Worm (Caenorhabditis elegans) whole organism, late embryonic: ENCODE data around the gene ttr-8.

Experiments used
- C38D4.7 ChIP-seq: fragments of 200-800 bp; sonication (Bioruptor generic); optimal IDR thresholded peaks from 2 replicates; lab custom pipeline; 2018; ENCODE audit warnings: mild to moderate bottlenecking, missing genetic modification characterization, moderate library complexity, missing compliant biosample characterization
- F13H6.1 ChIP-seq: sonication (generic microtip); optimal IDR thresholded peaks from 2 replicates; lab custom pipeline; 2016; ENCODE audit warnings: missing genetic modification characterization, missing compliant biosample characterization
- K02D7.2 ChIP-seq: sonication (generic microtip); optimal IDR thresholded peaks from 2 replicates; lab custom pipeline; 2017; ENCODE audit warnings: mild to moderate bottlenecking, missing genetic modification characterization, missing compliant biosample characterization
- K09A11.1 ChIP-seq: sonication (generic microtip); optimal IDR thresholded peaks from 2 replicates; lab custom pipeline; 2017; ENCODE audit warnings: antibody characterized with exemption, mild to moderate bottlenecking, missing genetic modification characterization, missing compliant biosample characterization; ENCODE audit not compliant: insufficient read depth
- Y22D7AL.16 ChIP-seq: sonication (generic microtip); optimal IDR thresholded peaks from 2 replicates; lab custom pipeline; 2016; ENCODE audit warnings: missing genetic modification characterization, missing compliant biosample characterization
- ama-1 ChIP-seq: fragments of 150-350 bp; optimal IDR thresholded peaks from 2 replicates; lab custom pipeline; 2014
- ceh-18 ChIP-seq: sonication (generic microtip); optimal IDR thresholded peaks from 2 replicates; lab custom pipeline; 2016; ENCODE audit warnings: missing genetic modification characterization, missing compliant biosample characterization
- ceh-19 ChIP-seq: fragments of 200-800 bp; sonication (Bioruptor generic); optimal IDR thresholded peaks from 2 replicates; lab custom pipeline; 2018; ENCODE audit warnings: mild to moderate bottlenecking, missing genetic modification characterization, missing compliant biosample characterization
- ceh-22 ChIP-seq: sonication (generic microtip); optimal IDR thresholded peaks from 2 replicates; lab custom pipeline; 2017; ENCODE audit warnings: missing biosample characterization, missing genetic modification characterization
- ceh-24 ChIP-seq: sonication (generic microtip); optimal IDR thresholded peaks from 2 replicates; lab custom pipeline; 2016; ENCODE audit warnings: mild to moderate bottlenecking, missing genetic modification characterization, missing compliant biosample characterization
- ceh-30 ChIP-seq: fragments of 150-350 bp; optimal IDR thresholded peaks from 2 replicates; lab custom pipeline; 2014; ENCODE audit warnings: missing biosample characterization, missing genetic modification characterization
- ceh-31 ChIP-seq: sonication (generic microtip); optimal IDR thresholded peaks from 2 replicates; lab custom pipeline; 2016; ENCODE audit warnings: missing genetic modification characterization, missing compliant biosample characterization
- ceh-45 ChIP-seq: fragments of 200-800 bp; sonication (Bioruptor generic); IDR thresholded peaks from 2 replicates; pipeline ENCODE4 v1.3.6; 2022; ENCODE audit warnings: missing genetic modification reagents, missing genetic modification characterization, missing compliant biosample characterization
- che-1 ChIP-seq: sonication (generic microtip); optimal IDR thresholded peaks from 2 replicates; lab custom pipeline; 2016; ENCODE audit warnings: mild to moderate bottlenecking, missing genetic modification characterization, missing compliant biosample characterization
- dmd-4 ChIP-seq: sonication (generic microtip); optimal IDR thresholded peaks from 2 replicates; lab custom pipeline; 2016; ENCODE audit warnings: borderline replicate concordance, missing genetic modification characterization, missing compliant biosample characterization
- dve-1 ChIP-seq: sonication (generic microtip); optimal IDR thresholded peaks from 2 replicates; lab custom pipeline; 2017; ENCODE audit warnings: antibody characterized with exemption, mild to moderate bottlenecking, missing genetic modification characterization, missing compliant biosample characterization
- ets-4 ChIP-seq: sonication (generic microtip); optimal IDR thresholded peaks from 2 replicates; lab custom pipeline; 2016; ENCODE audit warnings: missing genetic modification characterization, missing compliant biosample characterization
- eyg-1 ChIP-seq: sonication (generic microtip); optimal IDR thresholded peaks from 2 replicates; lab custom pipeline; 2016; ENCODE audit warnings: missing genotype, missing genetic modification characterization, missing compliant biosample characterization
- fax-1 ChIP-seq: sonication (generic microtip); optimal IDR thresholded peaks from 2 replicates; lab custom pipeline; 2016; ENCODE audit warnings: missing genotype, missing genetic modification characterization, missing compliant biosample characterization
- fkh-6 ChIP-seq: sonication (generic microtip); optimal IDR thresholded peaks from 2 replicates; lab custom pipeline; 2016; ENCODE audit warnings: missing genetic modification characterization, missing compliant biosample characterization
- gmeb-2 ChIP-seq: sonication (generic microtip); optimal IDR thresholded peaks from 2 replicates; lab custom pipeline; 2016; ENCODE audit warnings: missing genetic modification characterization, inconsistent platforms, missing compliant biosample characterization
- hlh-13 ChIP-seq: fragments of 200-800 bp; sonication (Bioruptor generic); optimal IDR thresholded peaks from 2 replicates; lab custom pipeline; 2018; ENCODE audit warnings: mild to moderate bottlenecking, missing genetic modification characterization, missing compliant biosample characterization
- hlh-15 ChIP-seq: sonication (generic microtip); optimal IDR thresholded peaks from 2 replicates; lab custom pipeline; 2016; ENCODE audit warnings: missing genetic modification characterization, missing compliant biosample characterization
- hlh-30 ChIP-seq: sonication (generic microtip); optimal IDR thresholded peaks from 2 replicates; lab custom pipeline; 2017; ENCODE audit warnings: antibody characterized with exemption, missing genetic modification characterization, missing compliant biosample characterization; ENCODE audit not compliant: insufficient read depth
- hlh-6 ChIP-seq: sonication (generic microtip); optimal IDR thresholded peaks from 2 replicates; lab custom pipeline; 2016; ENCODE audit warnings: missing genotype, missing genetic modification characterization, missing compliant biosample characterization
- hlh-8 ChIP-seq: sonication (generic microtip); optimal IDR thresholded peaks from 2 replicates; lab custom pipeline; 2016; ENCODE audit warnings: missing genotype, missing genetic modification characterization, missing compliant biosample characterization
- mec-3 ChIP-seq: sonication (generic microtip); optimal IDR thresholded peaks from 2 replicates; lab custom pipeline; 2016; ENCODE audit warnings: borderline replicate concordance, missing genetic modification characterization, missing compliant biosample characterization
- nfya-1 ChIP-seq: sonication (generic microtip); optimal IDR thresholded peaks from 2 replicates; lab custom pipeline; 2017; ENCODE audit warnings: missing genetic modification characterization, mild to moderate bottlenecking, missing compliant biosample characterization, antibody characterized with exemption, moderate library complexity
- npax-4 ChIP-seq: sonication (generic microtip); optimal IDR thresholded peaks from 2 replicates; lab custom pipeline; 2016; ENCODE audit warnings: missing genetic modification characterization, missing compliant biosample characterization
- odd-2 ChIP-seq: sonication (generic microtip); optimal IDR thresholded peaks from 2 replicates; lab custom pipeline; 2017; ENCODE audit warnings: antibody characterized with exemption, mild to moderate bottlenecking, missing genetic modification characterization, missing compliant biosample characterization
- pat-9 ChIP-seq: fragments of 200-800 bp; sonication (Bioruptor generic); optimal IDR thresholded peaks from 2 replicates; lab custom pipeline; 2018; ENCODE audit warnings: mild to moderate bottlenecking, missing genetic modification characterization, moderate library complexity, missing compliant biosample characterization
- pax-1 ChIP-seq: fragments of 150-350 bp; optimal IDR thresholded peaks from 2 replicates; lab custom pipeline; 2014; ENCODE audit warnings: missing biosample characterization, missing genetic modification characterization
- pqm-1 ChIP-seq: sonication (generic microtip); optimal IDR thresholded peaks from 2 replicates; lab custom pipeline; 2016; ENCODE audit warnings: missing genetic modification characterization, missing compliant biosample characterization
- rnt-1 ChIP-seq: sonication (generic microtip); optimal IDR thresholded peaks from 2 replicates; lab custom pipeline; 2016; ENCODE audit warnings: missing genetic modification characterization, missing compliant biosample characterization
- sdc-2 ChIP-seq: sonication (generic microtip); optimal IDR thresholded peaks from 2 replicates; lab custom pipeline; 2016; ENCODE audit warnings: missing genotype, missing genetic modification characterization, missing compliant biosample characterization
- sox-2 ChIP-seq: fragments of 200-800 bp; sonication (Bioruptor generic); IDR thresholded peaks from 2 replicates; pipeline ENCODE4 v1.3.6; 2022; ENCODE audit warnings: missing genetic modification reagents, missing genetic modification characterization, missing compliant biosample characterization
- sox-4 ChIP-seq: sonication (generic microtip); optimal IDR thresholded peaks from 2 replicates; lab custom pipeline; 2017; ENCODE audit warnings: mild to moderate bottlenecking, missing genetic modification characterization, inconsistent platforms, missing compliant biosample characterization
- tbx-2 ChIP-seq: sonication (generic microtip); optimal IDR thresholded peaks from 2 replicates; lab custom pipeline; 2016; ENCODE audit warnings: missing genetic modification characterization, missing compliant biosample characterization
- unc-42 ChIP-seq: sonication (generic microtip); optimal IDR thresholded peaks from 2 replicates; lab custom pipeline; 2016; ENCODE audit warnings: missing genotype, missing genetic modification characterization, missing compliant biosample characterization
- unc-55 ChIP-seq: sonication (generic microtip); optimal IDR thresholded peaks from 2 replicates; lab custom pipeline; 2017; ENCODE audit warnings: missing biosample characterization, missing genetic modification reagents, missing genetic modification characterization
- unc-86 ChIP-seq: sonication (generic microtip); optimal IDR thresholded peaks from 2 replicates; lab custom pipeline; 2016; ENCODE audit warnings: missing genetic modification characterization, missing compliant biosample characterization
- zip-5 ChIP-seq: sonication (generic microtip); optimal IDR thresholded peaks from 2 replicates; lab custom pipeline; 2016; ENCODE audit warnings: missing genetic modification characterization, missing compliant biosample characterization
- ztf-16 ChIP-seq: sonication (generic microtip); optimal IDR thresholded peaks from 2 replicates; lab custom pipeline; 2017; ENCODE audit warnings: missing genetic modification characterization, missing compliant biosample characterization

The ttr-8 gene

DNA sequence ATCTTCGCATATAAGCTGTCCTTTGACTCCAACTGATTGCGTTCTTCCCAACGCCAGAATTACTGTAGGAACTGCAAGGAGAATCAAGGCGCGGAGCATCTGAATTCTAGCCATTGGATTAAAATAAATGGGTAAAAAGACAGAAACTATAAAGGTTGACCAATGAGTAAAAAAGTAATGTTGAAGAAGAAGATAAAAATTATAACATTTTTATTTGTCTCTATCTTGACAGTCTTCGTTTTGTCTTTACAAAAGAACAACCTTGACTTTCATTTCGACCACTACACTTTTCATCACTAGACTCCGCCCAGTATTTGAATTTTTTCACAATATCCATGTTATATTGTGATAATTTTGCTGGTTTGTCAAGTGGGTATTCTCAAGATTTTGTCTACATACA, at the start of gene ttr-8:
TSS of gene ttr-8 (minus strand) at position 101 of the 400 bp plus-strand sequence.
- no peak for TF ChIP-seq unc-42 (tag; lab: Kevin White, UChicago)
- TF ChIP-seq npax-4, result no peak
- no peak for TF ChIP-seq hlh-6
- TF ChIP-seq sdc-2 (tag; lab: Kevin White, UChicago), result no peak
- no peak for TF ChIP-seq K09A11.1
- TF ChIP-seq ceh-45 (GFP tag; lab: Robert Waterston, UW), result no peak
- no peak for TF ChIP-seq che-1 (tag; lab: Kevin White, UChicago)
- no peak for TF ChIP-seq sox-2 (GFP tag; lab: Robert Waterston, UW)
- no peak for TF ChIP-seq ceh-18
- no peak for TF ChIP-seq hlh-8 (tag; lab: Kevin White, UChicago)
- TF ChIP-seq unc-86 (tag; lab: Kevin White, UChicago), result no peak
- no peak for TF ChIP-seq ama-1
- TF ChIP-seq rnt-1, result no peak
- no peak for TF ChIP-seq pax-1
- TF ChIP-seq tbx-2, result no peak
- no peak for TF ChIP-seq dve-1 (tag; lab: Kevin White, UChicago)
- TF ChIP-seq, all 69 proteins: peak for 0

DNA sequence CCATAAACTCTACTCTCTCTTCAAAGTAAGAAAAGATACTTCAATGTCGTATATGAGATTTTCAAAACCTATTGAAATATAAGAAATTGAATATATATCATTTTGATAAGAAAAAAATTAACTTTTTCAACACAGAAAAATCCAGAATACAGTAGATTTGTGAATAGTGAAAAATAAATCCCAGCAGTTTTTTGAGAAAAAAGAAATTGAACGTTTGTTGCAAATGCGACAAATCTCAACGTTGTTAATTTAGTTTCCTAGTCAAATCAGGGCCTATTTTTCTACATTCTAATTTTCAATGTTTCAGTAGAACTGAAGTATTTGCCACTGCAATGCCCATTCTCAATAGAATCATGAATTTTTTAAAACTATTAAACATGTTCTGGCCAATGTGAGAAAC, 49.4 kb upstream of the ttr-8 start, which contains the start of gene T04A6.2:
TSS of gene T04A6.2 (plus strand) at position 301 of the 400 bp plus-strand sequence.
- TF ChIP-seq unc-55 (GFP tag; lab: Kevin White, UChicago), result no peak
- no peak for TF ChIP-seq hlh-15 (tag; lab: Kevin White, UChicago)
- no peak for TF ChIP-seq K02D7.2 (tag; lab: Kevin White, UChicago)
- TF ChIP-seq C38D4.7 (GFP tag; lab: Kevin White, UChicago), result no peak
- TF ChIP-seq hlh-8 (tag; lab: Kevin White, UChicago), result no peak
- TF ChIP-seq zip-5 (tag; lab: Kevin White, UChicago), result no peak
- TF ChIP-seq hlh-6, result no peak
- no peak for TF ChIP-seq ztf-16
- no peak for TF ChIP-seq odd-2 (tag; lab: Kevin White, UChicago)
- TF ChIP-seq sox-4 (tag; lab: Kevin White, UChicago), result no peak
- TF ChIP-seq Y22D7AL.16 (tag; lab: Kevin White, UChicago), result no peak
- no peak for TF ChIP-seq ets-4 (tag; lab: Kevin White, UChicago)
- TF ChIP-seq gmeb-2 (tag; lab: Kevin White, UChicago), result no peak

- no peak for TF ChIP-seq npax-4
- TF ChIP-seq dmd-4 (tag; lab: Kevin White, UChicago), result no peak
- no peak for TF ChIP-seq pax-1
- no peak for TF ChIP-seq ceh-24 (tag; lab: Kevin White, UChicago)
- TF ChIP-seq K09A11.1, result no peak
- no peak for TF ChIP-seq nfya-1
- TF ChIP-seq che-1 (tag; lab: Kevin White, UChicago), result no peak
- no peak for TF ChIP-seq fkh-6 (tag; lab: Kevin White, UChicago)
- no peak for TF ChIP-seq ceh-18
- TF ChIP-seq F13H6.1 (tag; lab: Kevin White, UChicago), result no peak
- TF ChIP-seq fax-1 (tag; lab: Kevin White, UChicago), result no peak
- no peak for TF ChIP-seq pat-9
- TF ChIP-seq mec-3 (tag; lab: Kevin White, UChicago), result no peak
- no peak for TF ChIP-seq ceh-30 (tag; lab: Kevin White, UChicago)
- TF ChIP-seq sdc-2 (tag; lab: Kevin White, UChicago), result no peak
- TF ChIP-seq ceh-22 (tag; lab: Kevin White, UChicago), result no peak
These were observed 44.0 kb upstream of the ttr-8 start, which contains the start of gene nsph-4.3 for ce11 chrIII:7609168-7609567. nsph-4.3 (minus strand) TSS chrIII:7609268.

ce11 chrIII:7608223-7608622, 43.1 kb upstream of the ttr-8 start, which contains the start of gene T04A6.3:
T04A6.3 (minus strand) TSS chrIII:7608323.
- no peak for TF ChIP-seq ceh-30 (tag; lab: Kevin White, UChicago)
- no peak for TF ChIP-seq K09A11.1
- TF ChIP-seq fkh-6 (tag; lab: Kevin White, UChicago), result no peak
- TF ChIP-seq hlh-13 (GFP tag; lab: Kevin White, UChicago), result no peak
- TF ChIP-seq ceh-31, result no peak
- no peak for TF ChIP-seq ceh-45 (GFP tag; lab: Robert Waterston, UW)
- TF ChIP-seq pqm-1 (tag; lab: Kevin White, UChicago), result no peak
- no peak for TF ChIP-seq rnt-1
- TF ChIP-seq unc-42 (tag; lab: Kevin White, UChicago), result no peak
- TF ChIP-seq ceh-24 (tag; lab: Kevin White, UChicago), result no peak
- no peak for TF ChIP-seq ceh-19 (GFP tag; lab: Kevin White, UChicago)
- no peak for TF ChIP-seq npax-4
- TF ChIP-seq ama-1, result no peak
- no peak for TF ChIP-seq eyg-1 (tag; lab: Kevin White, UChicago)
- no peak for TF ChIP-seq K02D7.2 (tag; lab: Kevin White, UChicago)
- no peak for TF ChIP-seq dve-1 (tag; lab: Kevin White, UChicago)
- no peak for TF ChIP-seq hlh-15 (tag; lab: Kevin White, UChicago)
- no peak for TF ChIP-seq hlh-30 (tag; lab: Kevin White, UChicago)
- TF ChIP-seq ztf-16, result no peak
